Fruit fly (Drosophila melanogaster) whole organism, embryonic: ENCODE results near the gene dnc.
A peak's percentile ranks its signal among the peaks of the same experiment; 100 is the strongest.

Source experiments
- Antp ChIP-seq: fragments of 200-800 bp; sonication (Bioruptor generic); optimal IDR thresholded peaks from 3 replicates; lab custom pipeline; 2016; ENCODE audit warnings: missing biosample characterization, missing genetic modification characterization
- CG12071 ChIP-seq: fragments of 200-800 bp; sonication (Bioruptor generic); optimal IDR thresholded peaks from 3 replicates; lab custom pipeline; 2018; ENCODE audit warnings: missing biosample characterization, mild to moderate bottlenecking, missing genetic modification characterization
- CG12391 ChIP-seq: fragments of 200-800 bp; sonication (Bioruptor generic); optimal IDR thresholded peaks from 3 replicates; lab custom pipeline; 2018; ENCODE audit warnings: missing biosample characterization, mild to moderate bottlenecking, missing genetic modification characterization, moderate library complexity
- CG12769 ChIP-seq: fragments of 200-800 bp; sonication (Bioruptor generic); optimal IDR thresholded peaks from 2 replicates; lab custom pipeline; 2019; ENCODE audit warnings: missing biosample characterization, mild to moderate bottlenecking, missing genetic modification characterization, moderate library complexity
- CG12942 ChIP-seq: fragments of 200-800 bp; sonication (Bioruptor generic); optimal IDR thresholded peaks from 3 replicates; lab custom pipeline; 2016; ENCODE audit warnings: missing biosample characterization, missing genetic modification characterization
- CG13424 ChIP-seq: fragments of 200-800 bp; sonication (Bioruptor generic); optimal IDR thresholded peaks from 2 replicates; lab custom pipeline; 2019; ENCODE audit warnings: missing biosample characterization, mild to moderate bottlenecking, missing genetic modification characterization, moderate library complexity
- CG14014 ChIP-seq: fragments of 200-800 bp; sonication (Bioruptor generic); IDR thresholded peaks from 2 replicates; pipeline ENCODE4 v1.3.6; 2022; ENCODE audit warnings: missing biosample characterization, missing genetic modification characterization
- CG1603 ChIP-seq: fragments of 200-800 bp; sonication (Bioruptor generic); optimal IDR thresholded peaks from 2 replicates; lab custom pipeline; 2019; ENCODE audit warnings: missing biosample characterization, mild to moderate bottlenecking, missing genetic modification characterization, moderate library complexity
- CG17829 ChIP-seq: fragments of 200-800 bp; optimal IDR thresholded peaks from 2 replicates; lab custom pipeline; 2019; ENCODE audit warnings: missing biosample characterization, mild to moderate bottlenecking, missing genetic modification characterization, moderate library complexity
- CG2712 ChIP-seq: fragments of 200-800 bp; optimal IDR thresholded peaks from 3 replicates; lab custom pipeline; 2019; ENCODE audit warnings: missing biosample characterization, mild to moderate bottlenecking, missing genetic modification characterization, moderate library complexity
- CG30403 ChIP-seq: fragments of 200-800 bp; sonication (Bioruptor generic); optimal IDR thresholded peaks from 3 replicates; lab custom pipeline; 2016; ENCODE audit warnings: missing biosample characterization, missing genetic modification characterization
- CG32532 ChIP-seq: fragments of 200-800 bp; sonication (Bioruptor generic); IDR thresholded peaks from 2 replicates; pipeline ENCODE4 v1.3.6; 2022; ENCODE audit warnings: missing biosample characterization, missing genetic modification characterization
- CG3281 ChIP-seq: fragments of 200-800 bp; sonication (Bioruptor generic); optimal IDR thresholded peaks from 3 replicates; lab custom pipeline; 2017; ENCODE audit warnings: missing biosample characterization, mild to moderate bottlenecking, missing genetic modification characterization
- CG7839 ChIP-seq: fragments of 200-800 bp; sonication (Bioruptor generic); optimal IDR thresholded peaks from 3 replicates; lab custom pipeline; 2018; ENCODE audit warnings: missing biosample characterization, mild to moderate bottlenecking, missing genetic modification characterization, moderate library complexity
- CG8290 ChIP-seq, 3 experiments: fragments of 200-800 bp; sonication (Bioruptor generic); optimal IDR thresholded peaks; 2 replicates each; lab custom pipeline; 2016 to 2019; ENCODE audit warnings: missing biosample characterization in 3 of 3, missing genetic modification characterization in 3 of 3, mild to moderate bottlenecking in 2 of 3, moderate library complexity in 1 of 3
- CG8388 ChIP-seq: fragments of 200-800 bp; sonication (Bioruptor generic); optimal IDR thresholded peaks from 2 replicates; lab custom pipeline; 2019; ENCODE audit warnings: missing biosample characterization, mild to moderate bottlenecking, missing genetic modification characterization, moderate library complexity
- CG9215 ChIP-seq: fragments of 200-800 bp; sonication (Bioruptor generic); IDR thresholded peaks from 2 replicates; pipeline ENCODE4 v1.3.6; 2022; ENCODE audit warnings: missing biosample characterization, missing genetic modification characterization
- CG9727 ChIP-seq: fragments of 200-800 bp; sonication (Bioruptor generic); optimal IDR thresholded peaks from 3 replicates; lab custom pipeline; 2017; ENCODE audit warnings: missing biosample characterization, mild to moderate bottlenecking, missing genetic modification characterization
- CG9797 ChIP-seq: fragments of 200-800 bp; sonication (Bioruptor generic); optimal IDR thresholded peaks from 3 replicates; lab custom pipeline; 2018; ENCODE audit warnings: missing biosample characterization, mild to moderate bottlenecking, missing genetic modification characterization
- CG9817 ChIP-seq: fragments of 200-800 bp; sonication (Bioruptor generic); optimal IDR thresholded peaks from 2 replicates; lab custom pipeline; 2018; ENCODE audit warnings: missing biosample characterization, mild to moderate bottlenecking, missing genetic modification characterization, moderate library complexity
- CHES-1-like ChIP-seq: fragments of 200-800 bp; sonication (Bioruptor generic); optimal IDR thresholded peaks from 2 replicates; lab custom pipeline; 2016; ENCODE audit warnings: missing biosample characterization, missing genetic modification characterization
- CoRest ChIP-seq: fragments of 200-800 bp; sonication (Bioruptor generic); optimal IDR thresholded peaks from 3 replicates; lab custom pipeline; 2018; ENCODE audit warnings: missing biosample characterization, mild to moderate bottlenecking, missing genetic modification characterization, moderate library complexity
- Gug ChIP-seq: fragments of 200-800 bp; sonication (Bioruptor generic); IDR thresholded peaks from 4 replicates; pipeline ENCODE4 v1.3.6; 2022; ENCODE audit warnings: missing biosample characterization, missing genetic modification characterization
- HHEX ChIP-seq: fragments of 200-800 bp; sonication (Bioruptor generic); optimal IDR thresholded peaks from 3 replicates; lab custom pipeline; 2017; ENCODE audit warnings: missing biosample characterization, mild to moderate bottlenecking, missing genetic modification characterization, missing genetic modification reagents
- Hmr ChIP-seq: fragments of 200-800 bp; sonication (Bioruptor generic); optimal IDR thresholded peaks from 3 replicates; lab custom pipeline; 2017; ENCODE audit warnings: mild to moderate bottlenecking, missing biosample characterization, missing genetic modification reagents, missing genetic modification characterization
- NFAT ChIP-seq: fragments of 200-800 bp; sonication (Bioruptor generic); IDR thresholded peaks from 2 replicates; pipeline ENCODE4 v1.3.6; 2022; ENCODE audit warnings: missing biosample characterization, missing genetic modification characterization
- Rfx ChIP-seq: fragments of 200-800 bp; sonication (Bioruptor generic); IDR thresholded peaks from 2 replicates; pipeline ENCODE4 v1.3.6; 2022; ENCODE audit warnings: missing biosample characterization, missing genetic modification characterization
- Sox102F ChIP-seq: fragments of 200-800 bp; sonication (Bioruptor generic); optimal IDR thresholded peaks from 2 replicates; lab custom pipeline; 2018; ENCODE audit warnings: missing biosample characterization, mild to moderate bottlenecking, missing genetic modification characterization, moderate library complexity
- Trl ChIP-seq, 3 experiments: fragments of >200 bp in 2 of 3; fragments of 200-800 bp in 1 of 3; sonication (Bioruptor generic) in 1 of 3; optimal IDR thresholded peaks; 2 replicates in 1 of 3; 3 replicates in 2 of 3; lab custom pipeline; 2016 to 2017; ENCODE audit warnings: missing biosample characterization in 1 of 3, missing genetic modification characterization in 1 of 3
- Xbp1 ChIP-seq: fragments of 200-800 bp; sonication (Bioruptor generic); optimal IDR thresholded peaks from 3 replicates; lab custom pipeline; 2016; ENCODE audit warnings: missing biosample characterization, mild to moderate bottlenecking, missing genetic modification characterization
- al ChIP-seq: fragments of 200-800 bp; sonication (Bioruptor generic); IDR thresholded peaks from 2 replicates; pipeline ENCODE4 v1.3.6; 2022; ENCODE audit warnings: missing biosample characterization, missing genetic modification characterization
- bab2 ChIP-seq: fragments of 200-800 bp; sonication (Bioruptor generic); optimal IDR thresholded peaks from 2 replicates; lab custom pipeline; 2016; ENCODE audit warnings: missing biosample characterization, missing genetic modification characterization
- crc ChIP-seq: fragments of 200-800 bp; sonication (Bioruptor generic); optimal IDR thresholded peaks from 2 replicates; lab custom pipeline; 2016; ENCODE audit warnings: missing biosample characterization, missing genetic modification characterization
- crol ChIP-seq: fragments of 200-800 bp; sonication (Bioruptor generic); IDR thresholded peaks from 2 replicates; pipeline ENCODE4 v1.3.6; 2022; ENCODE audit warnings: missing biosample characterization, missing genetic modification characterization
- danr ChIP-seq: fragments of 200-800 bp; sonication (Bioruptor generic); IDR thresholded peaks from 2 replicates; pipeline ENCODE4 v1.3.6; 2022; ENCODE audit warnings: missing biosample characterization, missing genetic modification characterization
- dpn ChIP-seq, 2 experiments: fragments of 200-800 bp; sonication (Bioruptor generic); optimal IDR thresholded peaks; 3 replicates each; lab custom pipeline; 2016; ENCODE audit warnings: missing biosample characterization in 2 of 2, missing genetic modification characterization in 2 of 2
- ems ChIP-seq: fragments of 200-800 bp; sonication (Bioruptor generic); optimal IDR thresholded peaks from 3 replicates; lab custom pipeline; 2016; ENCODE audit warnings: missing biosample characterization, missing genetic modification characterization
- fd3F ChIP-seq: fragments of 200-800 bp; sonication (Bioruptor generic); optimal IDR thresholded peaks from 2 replicates; lab custom pipeline; 2018; ENCODE audit warnings: missing biosample characterization, mild to moderate bottlenecking, missing genetic modification characterization, moderate library complexity
- gro ChIP-seq: fragments of 200-800 bp; sonication (Bioruptor generic); optimal IDR thresholded peaks from 2 replicates; lab custom pipeline; 2016; ENCODE audit warnings: missing biosample characterization, missing genetic modification characterization
- prd ChIP-seq, 3 experiments: fragments of >200 bp in 2 of 3; fragments of 200-800 bp in 1 of 3; sonication (Bioruptor generic) in 1 of 3; optimal IDR thresholded peaks in 2 of 3; IDR thresholded peaks in 1 of 3; 2 replicates in 2 of 3; 3 replicates in 1 of 3; pipeline versions ENCODE4 v1.3.6 to Lab custom; 2017 to 2022; ENCODE audit warnings: missing biosample characterization in 1 of 3, missing genetic modification characterization in 1 of 3
- sens ChIP-seq: fragments of 200-800 bp; sonication (Bioruptor generic); peaks from one replicate; lab custom pipeline; 2016; ENCODE audit warnings: missing biosample characterization, missing genetic modification characterization
- shn ChIP-seq: fragments of 200-800 bp; sonication (Bioruptor generic); optimal IDR thresholded peaks from 3 replicates; lab custom pipeline; 2016; ENCODE audit warnings: missing biosample characterization, missing genetic modification characterization
- sqz ChIP-seq: fragments of 200-800 bp; sonication (Bioruptor generic); optimal IDR thresholded peaks from 3 replicates; lab custom pipeline; 2018; ENCODE audit warnings: missing biosample characterization, mild to moderate bottlenecking, missing genetic modification characterization
- ssp ChIP-seq: fragments of 200-800 bp; sonication (Bioruptor generic); IDR thresholded peaks from 2 replicates; pipeline ENCODE4 v1.3.6; 2022; ENCODE audit warnings: missing biosample characterization, missing genetic modification characterization
- unc-4 ChIP-seq: fragments of 200-800 bp; sonication (Bioruptor generic); IDR thresholded peaks from 2 replicates; pipeline ENCODE4 v1.3.6; 2022; ENCODE audit warnings: missing biosample characterization, missing genetic modification characterization; ENCODE audit not compliant: partially characterized antibody
- unpg ChIP-seq: fragments of 200-800 bp; sonication (Bioruptor generic); optimal IDR thresholded peaks from 3 replicates; lab custom pipeline; 2018; ENCODE audit warnings: missing biosample characterization, mild to moderate bottlenecking, missing genetic modification characterization, moderate library complexity
- vvl ChIP-seq: fragments of 200-800 bp; sonication (Bioruptor generic); IDR thresholded peaks from 2 replicates; pipeline ENCODE4 v1.3.6; 2022; ENCODE audit warnings: missing biosample characterization, missing genetic modification characterization
- zen2 ChIP-seq: fragments of 200-800 bp; sonication (Bioruptor generic); IDR thresholded peaks from 3 replicates; pipeline ENCODE4 v1.3.6; 2022; ENCODE audit warnings: missing biosample characterization, missing genetic modification characterization; ENCODE audit not compliant: partially characterized antibody

The dnc gene

DNA sequence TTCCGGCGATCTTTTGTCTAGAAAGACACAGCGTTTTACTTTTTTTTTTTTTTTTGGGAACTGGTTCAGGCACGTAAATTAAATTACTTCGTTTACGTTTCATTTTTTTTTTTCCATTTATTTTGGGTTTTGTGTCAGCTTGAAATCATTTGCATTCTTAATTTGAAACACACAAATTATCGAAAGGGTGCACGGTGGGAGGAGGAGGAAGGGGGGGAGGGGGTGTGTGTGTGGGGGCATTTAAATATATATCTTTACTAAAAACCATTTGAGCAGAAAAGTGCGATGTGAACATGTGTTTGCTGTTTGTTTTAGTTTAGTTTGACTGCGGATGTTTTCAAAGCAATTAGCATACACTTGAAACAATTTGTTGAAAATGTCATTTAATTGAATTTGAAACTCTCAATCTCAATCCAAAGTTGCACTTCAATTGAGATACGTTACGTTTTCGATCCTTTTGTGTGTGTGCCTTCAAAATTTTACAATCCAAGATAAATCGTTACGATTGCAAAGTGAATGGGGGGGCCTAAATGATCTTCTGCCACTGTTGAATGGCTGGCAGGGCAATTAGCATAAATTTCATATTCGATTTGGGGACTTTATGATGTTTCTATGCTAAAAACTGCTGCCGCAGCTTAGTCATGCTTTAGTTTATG is 19.1 kb upstream of the dnc start:
- TF ChIP-seq CG7839 (tag; lab: Kevin White, UChicago) = peak; percentile 43
- TF ChIP-seq gro = peak; percentile 75
- peak; percentile 21 for TF ChIP-seq CG3281 (GFP tag; lab: Kevin White, UChicago)
- TF ChIP-seq Rfx (GFP tag; lab: Robert Waterston, UW) = peak; percentile 78
- TF ChIP-seq CG13424 (tag; lab: Kevin White, UChicago) = peak; percentile 9
- no peak for TF ChIP-seq danr
- no peak for TF ChIP-seq zen2
- peak; percentile 68 for TF ChIP-seq vvl
- TF ChIP-seq shn (GFP tag; lab: Kevin White, UChicago) = peak; percentile 12
- peak; percentile 39 for TF ChIP-seq CG1603
- peak; percentile 57 for TF ChIP-seq CG14014 (GFP tag; lab: Robert Waterston, UW)
- no peak for TF ChIP-seq Trl (optimal IDR thresholded peaks at IDR 0.05; lab: Kevin White, UChicago)
- TF ChIP-seq Trl (GFP tag; optimal IDR thresholded peaks at IDR 0.05; lab: Kevin White, UChicago) = peak; percentile 13
- no peak for TF ChIP-seq CG17829 (tag; lab: Kevin White, UChicago)
- peak; percentile 5 for TF ChIP-seq bab2
- peak; percentile 8 for TF ChIP-seq CG9727 (GFP tag; lab: Kevin White, UChicago)
- peak; percentile 40 for TF ChIP-seq Sox102F (GFP tag; lab: Kevin White, UChicago)
- TF ChIP-seq CHES-1-like (GFP tag; lab: Kevin White, UChicago) = no peak
- TF ChIP-seq CG9817 (tag; lab: Kevin White, UChicago) = peak; percentile 29
- peak; percentile 43 for TF ChIP-seq CoRest (tag; lab: Kevin White, UChicago)
- TF ChIP-seq Hmr = peak; percentile 1
- TF ChIP-seq CG12391 (tag; lab: Kevin White, UChicago) = peak; percentile 27
- peak; percentile 43 for TF ChIP-seq unpg (GFP tag; lab: Kevin White, UChicago)
- TF ChIP-seq crol (GFP tag; lab: Robert Waterston, UW) = 0 out of 2 replicates have a peak, but pooled peaks have one; percentile 33
- TF ChIP-seq crc (GFP tag; lab: Kevin White, UChicago) = no peak
- TF ChIP-seq ssp (GFP tag; lab: Robert Waterston, UW) = no peak
- TF ChIP-seq CG2712 (tag; lab: Kevin White, UChicago) = peak; percentile 16
- peak; percentile 23 for TF ChIP-seq HHEX (GFP tag; lab: Kevin White, UChicago)
- peak; percentile 72 for TF ChIP-seq CG32532 (GFP tag; lab: Robert Waterston, UW)
- 0 out of 2 replicates have a peak, but pooled peaks have one; percentile 19 for TF ChIP-seq CG9215 (GFP tag; lab: Robert Waterston, UW)
- TF ChIP-seq NFAT (GFP tag; lab: Robert Waterston, UW) = no peak
- no peak for TF ChIP-seq CG8388 (GFP tag; lab: Kevin White, UChicago)
- TF ChIP-seq dpn (GFP tag; optimal IDR thresholded peaks at IDR 0.05; lab: Kevin White, UChicago) = peak in 1 of 2 experiments; percentile 37
- TF ChIP-seq fd3F (GFP tag; lab: Kevin White, UChicago) = peak; percentile 20
- no peak for TF ChIP-seq CG9797 (GFP tag; lab: Kevin White, UChicago)
- peak; percentile 9 for TF ChIP-seq CG12071 (GFP tag; lab: Kevin White, UChicago)
- peak; percentile 17; the same call in 2 of the 4 replicates for TF ChIP-seq Gug (GFP tag; lab: Robert Waterston, UW)
- peak; percentile 2 for TF ChIP-seq Xbp1 (GFP tag; lab: Kevin White, UChicago)
- TF ChIP-seq CG30403 = peak; percentile 45
- TF ChIP-seq sens (GFP tag; lab: Kevin White, UChicago) = no peak
- TF ChIP-seq CG12942 (GFP tag; lab: Kevin White, UChicago) = no peak
- TF ChIP-seq CG8290 (GFP tag; optimal IDR thresholded peaks at IDR 0.05; lab: Kevin White, UChicago) = no peak
- TF ChIP-seq CG8290 (tag; optimal IDR thresholded peaks at IDR 0.05; lab: Kevin White, UChicago) = peak in 1 of 2 experiments; percentile 66
- TF ChIP-seq al (GFP tag; lab: Robert Waterston, UW) = peak; percentile 70
- TF ChIP-seq Antp = peak; percentile 18
- peak; percentile 9 for TF ChIP-seq sqz (GFP tag; lab: Kevin White, UChicago)
- TF ChIP-seq CG12769 (tag; lab: Kevin White, UChicago) = peak; percentile 73
- no peak for TF ChIP-seq unc-4 (GFP tag; lab: Robert Waterston, UW)
- TF ChIP-seq prd (optimal IDR thresholded peaks at IDR 0.05; lab: Kevin White, UChicago) = no peak
- TF ChIP-seq prd (GFP tag; IDR thresholded peaks at IDR 0.05; lab: Robert Waterston, UW) = peak; percentile 26; the same call in 1 of the 3 replicates
- TF ChIP-seq ems (GFP tag; lab: Kevin White, UChicago) = no peak
